Worm (Caenorhabditis elegans) whole organism, midembryonic: Measurements from ENCODE around the gene che-12.

Source experiments
- T22C8.4 ChIP-seq: fragments of 200-800 bp; sonication (Bioruptor generic); IDR thresholded peaks from 2 replicates; pipeline ENCODE4 v1.3.6; 2022; ENCODE audit warnings: missing genetic modification characterization, missing compliant biosample characterization
- cog-1 ChIP-seq: sonication (generic microtip); optimal IDR thresholded peaks from 2 replicates; lab custom pipeline; 2016; ENCODE audit warnings: missing genetic modification characterization, missing compliant biosample characterization
- flt-1 ChIP-seq: fragments of 200-800 bp; sonication (Bioruptor generic); IDR thresholded peaks from 2 replicates; pipeline ENCODE4 v1.3.6; 2022; ENCODE audit warnings: missing genetic modification characterization, missing compliant biosample characterization
- klf-2 ChIP-seq: fragments of 200-800 bp; sonication (Bioruptor generic); conservative IDR thresholded peaks from 2 replicates; pipeline ENCODE4 v1.3.6; 2022; ENCODE audit warnings: missing genetic modification reagents, missing genetic modification characterization, missing compliant biosample characterization
- med-1 ChIP-seq: sonication (generic microtip); optimal IDR thresholded peaks from 2 replicates; lab custom pipeline; 2017; ENCODE audit warnings: missing genetic modification characterization, mild to moderate bottlenecking, missing compliant biosample characterization, antibody characterized with exemption, missing genetic modification reagents; ENCODE audit not compliant: insufficient read depth
- ref-1 ChIP-seq: fragments of 200-800 bp; sonication (Bioruptor generic); conservative IDR thresholded peaks from 2 replicates; pipeline ENCODE4 v1.3.6; 2022; ENCODE audit warnings: missing genetic modification reagents, missing genetic modification characterization, missing compliant biosample characterization
- tab-1 ChIP-seq: fragments of 200-800 bp; sonication (Bioruptor generic); IDR thresholded peaks from 2 replicates; pipeline ENCODE4 v1.3.6; 2022; ENCODE audit warnings: missing genetic modification characterization, missing compliant biosample characterization
- ztf-23 ChIP-seq: fragments of 200-800 bp; sonication (Bioruptor generic); IDR thresholded peaks from 2 replicates; pipeline ENCODE4 v1.3.6; 2022; ENCODE audit warnings: missing genetic modification reagents, missing genetic modification characterization, missing compliant biosample characterization
- ztf-29 ChIP-seq: fragments of 200-800 bp; sonication (Bioruptor generic); IDR thresholded peaks from 2 replicates; pipeline ENCODE4 v1.3.6; 2022; ENCODE audit warnings: missing genetic modification reagents, missing genetic modification characterization, missing compliant biosample characterization

DNA sequence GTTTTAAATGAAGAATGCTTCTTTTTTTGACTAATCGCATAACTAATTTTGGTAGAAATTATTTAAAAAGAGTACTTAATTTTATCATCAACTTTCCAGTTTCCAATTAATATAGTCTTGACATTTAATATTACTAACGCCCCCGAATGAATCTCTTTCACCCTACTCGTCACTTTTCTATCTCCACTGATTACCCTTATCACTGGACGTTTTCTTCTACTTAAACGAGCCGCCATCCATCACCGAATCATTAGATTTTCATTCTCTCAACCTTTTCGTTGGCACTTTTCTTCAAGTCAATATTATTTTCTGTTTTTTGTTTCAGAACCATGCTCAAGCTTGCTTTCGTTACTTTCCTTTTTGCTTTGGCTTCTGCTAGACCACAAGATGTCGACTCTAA is 29.6 kb downstream of the che-12 start, which contains the start of gene lys-1:
- TF ChIP-seq T22C8.4 (GFP tag; lab: Robert Waterston, UW) (no peak), klf-2 (GFP tag; lab: Robert Waterston, UW) (no peak), ztf-29 (GFP tag; lab: Robert Waterston, UW) (no peak), tab-1 (no peak), ztf-23 (GFP tag; lab: Robert Waterston, UW) (no peak), flt-1 (GFP tag; lab: Robert Waterston, UW) (no peak), ref-1 (GFP tag; lab: Robert Waterston, UW) (no peak), med-1 (no peak), cog-1 (tag; lab: Kevin White, UChicago) (no peak)
